Worm (Caenorhabditis elegans) whole organism, mixed stage, embryonic: Measurements from ENCODE around the gene zig-6.
A peak's percentile ranks its signal among the peaks of the same experiment; 100 is the strongest.

ENCODE experiments used
- M03D4.4 ChIP-seq: sonication (generic microtip); optimal IDR thresholded peaks from 2 replicates; lab custom pipeline; 2017; ENCODE audit warnings: mild to moderate bottlenecking, missing genetic modification characterization, missing compliant biosample characterization
- bed-3 ChIP-seq: fragments of 200-800 bp; sonication (Bioruptor generic); optimal IDR thresholded peaks from 3 replicates; lab custom pipeline; 2018; ENCODE audit warnings: mild to moderate bottlenecking, missing genetic modification characterization, moderate library complexity, missing compliant biosample characterization
- blmp-1 ChIP-seq: fragments of 150-350 bp; optimal IDR thresholded peaks from 2 replicates; lab custom pipeline; 2014; ENCODE audit warnings: missing biosample characterization, missing genetic modification characterization
- ceh-39 ChIP-seq: fragments of 150-350 bp; optimal IDR thresholded peaks from 2 replicates; lab custom pipeline; 2014; ENCODE audit warnings: missing biosample characterization, missing genetic modification characterization
- ceh-43 ChIP-seq: fragments of 200-800 bp; sonication (Bioruptor generic); optimal IDR thresholded peaks from 2 replicates; lab custom pipeline; 2018; ENCODE audit warnings: mild to moderate bottlenecking, missing genetic modification characterization, moderate library complexity, missing compliant biosample characterization
- cnd-1 ChIP-seq: fragments of 200-800 bp; sonication (Bioruptor generic); optimal IDR thresholded peaks from 2 replicates; lab custom pipeline; 2018; ENCODE audit warnings: mild to moderate bottlenecking, missing genetic modification characterization, missing compliant biosample characterization
- drap-1 ChIP-seq: fragments of 200-800 bp; sonication (Bioruptor generic); optimal IDR thresholded peaks from 3 replicates; lab custom pipeline; 2018; ENCODE audit warnings: mild to moderate bottlenecking, missing genetic modification characterization, missing compliant biosample characterization
- elt-1 ChIP-seq: sonication (generic microtip); optimal IDR thresholded peaks from 2 replicates; lab custom pipeline; 2017; ENCODE audit warnings: missing genetic modification characterization, mild to moderate bottlenecking, missing compliant biosample characterization, antibody characterized with exemption, moderate library complexity, borderline replicate concordance; ENCODE audit not compliant: insufficient read depth
- elt-3 ChIP-seq: fragments of 150-350 bp; optimal IDR thresholded peaks from 2 replicates; lab custom pipeline; 2014; ENCODE audit warnings: missing biosample characterization, missing genetic modification characterization
- flh-1 ChIP-seq: fragments of 200-800 bp; sonication (Bioruptor generic); optimal IDR thresholded peaks from 2 replicates; lab custom pipeline; 2018; ENCODE audit warnings: mild to moderate bottlenecking, missing genetic modification characterization, moderate library complexity, missing compliant biosample characterization
- ham-2 ChIP-seq: fragments of 200-800 bp; sonication (Bioruptor generic); optimal IDR thresholded peaks from 2 replicates; lab custom pipeline; 2018; ENCODE audit warnings: mild to moderate bottlenecking, missing genetic modification characterization, missing compliant biosample characterization
- lin-13 ChIP-seq: fragments of 150-350 bp; optimal IDR thresholded peaks from 2 replicates; lab custom pipeline; 2014; ENCODE audit warnings: missing biosample characterization, missing genetic modification characterization
- lin-32 ChIP-seq: fragments of 200-800 bp; sonication (Bioruptor generic); optimal IDR thresholded peaks from 2 replicates; lab custom pipeline; 2018; ENCODE audit warnings: mild to moderate bottlenecking, missing genetic modification characterization, missing compliant biosample characterization
- lsy-2 ChIP-seq: fragments of 150-350 bp; optimal IDR thresholded peaks from 2 replicates; lab custom pipeline; 2014; ENCODE audit warnings: missing biosample characterization, missing genetic modification characterization
- mab-5 ChIP-seq: fragments of 150-350 bp; optimal IDR thresholded peaks from 2 replicates; lab custom pipeline; 2014; ENCODE audit warnings: missing biosample characterization, missing genetic modification characterization
- mls-2 ChIP-seq: sonication (generic microtip); optimal IDR thresholded peaks from 2 replicates; lab custom pipeline; 2016; ENCODE audit warnings: mild to moderate bottlenecking, missing genetic modification characterization, moderate library complexity, missing compliant biosample characterization
- nhr-12 ChIP-seq: fragments of 150-350 bp; optimal IDR thresholded peaks from 2 replicates; lab custom pipeline; 2014; ENCODE audit warnings: missing biosample characterization, missing genetic modification characterization
- nhr-2 ChIP-seq: fragments of 150-350 bp; optimal IDR thresholded peaks from 2 replicates; lab custom pipeline; 2014; ENCODE audit warnings: missing biosample characterization, missing genetic modification characterization
- nhr-237 ChIP-seq: fragments of 150-350 bp; optimal IDR thresholded peaks from 2 replicates; lab custom pipeline; 2014; ENCODE audit warnings: missing biosample characterization, missing genetic modification characterization
- nhr-28 ChIP-seq: fragments of 150-350 bp; optimal IDR thresholded peaks from 2 replicates; lab custom pipeline; 2014; ENCODE audit warnings: missing biosample characterization, missing genetic modification characterization
- nhr-76 ChIP-seq: sonication (generic microtip); optimal IDR thresholded peaks from 2 replicates; lab custom pipeline; 2017; ENCODE audit warnings: missing biosample characterization, missing genetic modification characterization
- pha-4 ChIP-seq: fragments of 150-350 bp; optimal IDR thresholded peaks from 2 replicates; lab custom pipeline; 2018; ENCODE audit warnings: missing biosample characterization, missing genetic modification reagents, missing genetic modification characterization
- sem-2 ChIP-seq: fragments of 200-800 bp; sonication (Bioruptor generic); optimal IDR thresholded peaks from 2 replicates; lab custom pipeline; 2018; ENCODE audit warnings: mild to moderate bottlenecking, missing genetic modification characterization, missing compliant biosample characterization
- snpc-4 ChIP-seq: fragments of 150-350 bp; optimal IDR thresholded peaks from 2 replicates; lab custom pipeline; 2014; ENCODE audit warnings: missing biosample characterization, missing genetic modification characterization
- sptf-1 ChIP-seq: sonication (generic microtip); optimal IDR thresholded peaks from 2 replicates; lab custom pipeline; 2017; ENCODE audit warnings: mild to moderate bottlenecking, missing genetic modification characterization, moderate library complexity, missing compliant biosample characterization
- tbx-8 ChIP-seq: fragments of 200-800 bp; sonication (Bioruptor generic); optimal IDR thresholded peaks from 2 replicates; lab custom pipeline; 2018; ENCODE audit warnings: mild to moderate bottlenecking, missing genetic modification characterization, moderate library complexity, missing compliant biosample characterization
- unc-120 ChIP-seq: sonication (generic microtip); optimal IDR thresholded peaks from 2 replicates; lab custom pipeline; 2017; ENCODE audit warnings: missing genetic modification characterization, missing compliant biosample characterization; ENCODE audit not compliant: poor library complexity, severe bottlenecking
- unc-39 ChIP-seq: fragments of 150-350 bp; optimal IDR thresholded peaks from 2 replicates; lab custom pipeline; 2014; ENCODE audit warnings: missing biosample characterization, missing genetic modification characterization
- unc-62 ChIP-seq: fragments of 150-350 bp; optimal IDR thresholded peaks from 2 replicates; lab custom pipeline; 2014; ENCODE audit warnings: missing biosample characterization, missing genetic modification reagents, missing genetic modification characterization
- zip-8 ChIP-seq: fragments of 150-350 bp; optimal IDR thresholded peaks from 2 replicates; lab custom pipeline; 2014; ENCODE audit warnings: missing biosample characterization, missing genetic modification characterization
- ztf-11 ChIP-seq: fragments of 150-350 bp; optimal IDR thresholded peaks from 2 replicates; lab custom pipeline; 2014; ENCODE audit warnings: missing biosample characterization, missing genetic modification characterization

zig-6 gene

ce11 chrX:5159645-5160044, 29.2 kb downstream of the zig-6 start, which contains the start of gene C31H2.4:
Gene C31H2.4 (minus strand): TSS chrX:5159663.
- no peak for TF ChIP-seq unc-39 (tag; lab: Kevin White, UChicago)
- TF ChIP-seq, all 35 proteins: peak for 0

DNA sequence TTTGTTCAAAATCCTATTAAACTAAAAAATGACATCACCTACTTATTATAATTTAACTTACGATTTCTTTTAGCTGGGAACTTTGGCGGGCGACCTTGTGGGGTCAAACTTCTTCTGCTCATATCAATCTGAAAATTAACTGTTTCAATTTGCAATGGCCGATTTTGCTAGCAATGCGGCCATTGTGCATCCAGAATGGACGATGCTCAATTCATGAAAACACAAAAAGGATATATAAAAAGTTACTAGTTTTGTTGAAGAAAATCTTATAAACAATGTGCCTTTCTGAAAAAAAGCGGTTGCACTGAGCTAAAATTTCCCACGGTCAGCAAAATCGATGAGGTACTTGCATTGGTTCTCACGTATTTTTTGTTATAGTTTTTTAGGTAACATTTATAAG, 34.6 kb downstream of the zig-6 start, which contains the start of gene C31H2.3:
TSS of gene C31H2.3 (minus strand) at position 101 of the 400 bp plus-strand sequence.
- TF ChIP-seq lin-13 (no peak), zip-8 (tag; lab: Kevin White, UChicago) (no peak), sptf-1 (tag; lab: Kevin White, UChicago) (no peak), flh-1 (GFP tag; lab: Kevin White, UChicago) (no peak), lsy-2 (tag; lab: Kevin White, UChicago) (no peak), tbx-8 (no peak), M03D4.4 (tag; lab: Kevin White, UChicago) (no peak), drap-1 (GFP tag; lab: Kevin White, UChicago) (no peak), unc-62 (GFP tag; lab: Kevin White, UChicago) (no peak)
- TF ChIP-seq, all 35 proteins: peak for 0

DNA sequence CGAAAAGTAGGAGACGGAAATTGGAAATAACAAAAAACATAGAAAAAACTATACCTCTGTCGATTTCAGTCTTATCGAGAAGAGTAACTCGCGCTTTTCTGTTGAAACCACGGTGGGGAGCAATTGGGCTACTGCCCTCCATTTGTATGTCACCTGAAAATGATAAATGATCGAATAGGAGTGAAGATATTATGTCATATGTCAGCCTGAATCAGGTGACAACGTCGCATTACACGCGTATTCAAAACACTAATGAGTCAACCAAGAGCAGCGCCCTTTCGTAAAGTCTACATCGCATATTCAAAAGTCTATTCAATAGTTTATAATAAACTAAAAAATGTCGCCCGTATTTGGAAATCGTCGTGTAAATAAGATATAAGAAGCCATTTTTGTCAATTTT, 35.9 kb downstream of the zig-6 start:
- TF ChIP-seq nhr-2 (no peak), drap-1 (GFP tag; lab: Kevin White, UChicago) (no peak), zip-8 (tag; lab: Kevin White, UChicago) (no peak), tbx-8 (no peak), nhr-76 (tag; lab: Kevin White, UChicago) (no peak), elt-3 (tag; lab: Kevin White, UChicago) (no peak), lin-13 (no peak), pha-4 (tag; lab: Kevin White, UChicago) (no peak), cnd-1 (no peak), blmp-1 (no peak), nhr-28 (tag; lab: Kevin White, UChicago) (no peak)

- TF ChIP-seq ceh-43 (GFP tag; lab: Kevin White, UChicago) (no peak), elt-3 (tag; lab: Kevin White, UChicago) (no peak), nhr-76 (tag; lab: Kevin White, UChicago) (no peak), elt-1 (no peak), lin-13 (no peak), ztf-11 (tag; lab: Kevin White, UChicago) (no peak), unc-120 (tag; lab: Kevin White, UChicago) (no peak), lin-32 (GFP tag; lab: Kevin White, UChicago) (no peak), M03D4.4 (tag; lab: Kevin White, UChicago) (no peak)
- TF ChIP-seq, all 35 proteins: peak for 0
Observed at ce11 chrX:5151866-5152265, 37.0 kb downstream of the zig-6 start.

- no peak for TF ChIP-seq zip-8 (tag; lab: Kevin White, UChicago)
- no peak for TF ChIP-seq sptf-1 (tag; lab: Kevin White, UChicago)
- TF ChIP-seq unc-62 (GFP tag; lab: Kevin White, UChicago): no peak
- no peak for TF ChIP-seq mls-2 (tag; lab: Kevin White, UChicago)
- TF ChIP-seq drap-1 (GFP tag; lab: Kevin White, UChicago): no peak
- no peak for TF ChIP-seq ztf-11 (tag; lab: Kevin White, UChicago)
- no peak for TF ChIP-seq nhr-2
- TF ChIP-seq elt-3 (tag; lab: Kevin White, UChicago): no peak
- TF ChIP-seq unc-39 (tag; lab: Kevin White, UChicago): no peak
- no peak for TF ChIP-seq blmp-1
- no peak for TF ChIP-seq tbx-8
- TF ChIP-seq lin-13: no peak
- no peak for TF ChIP-seq elt-1
- TF ChIP-seq nhr-237 (tag; lab: Kevin White, UChicago): no peak
- no peak for TF ChIP-seq mab-5
- TF ChIP-seq, all 35 proteins: peak for 0
Observed at ce11 chrX:5151403-5151802, 37.5 kb downstream of the zig-6 start.

DNA sequence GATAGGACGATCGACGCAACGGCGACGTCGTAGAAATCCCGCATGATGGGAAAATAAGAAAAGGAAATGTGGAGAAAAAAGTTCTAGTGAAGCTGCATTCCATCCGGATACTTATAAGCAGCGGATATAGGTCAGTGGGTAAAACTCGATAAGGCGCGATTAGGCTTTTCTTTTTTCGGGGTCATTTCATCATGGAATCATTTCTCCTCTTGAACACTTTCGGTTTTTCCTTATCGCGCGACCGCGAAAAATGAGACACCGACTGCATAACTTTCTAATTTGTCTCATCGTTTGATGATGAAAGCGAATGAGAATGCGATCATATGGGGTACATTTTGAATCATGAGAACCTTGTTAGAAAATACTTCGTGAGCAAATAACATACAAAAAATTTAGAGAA, 38.5 kb downstream of the zig-6 start, which contains the start of gene dpy-8:
TSS of gene dpy-8 (minus strand) at position 88 of the 400 bp plus-strand sequence.
- TF ChIP-seq lsy-2 (tag; lab: Kevin White, UChicago) (no peak), blmp-1 (peak; percentile 63)
- TF ChIP-seq, all 35 proteins: peak for 1

- TF ChIP-seq sem-2 (GFP tag; lab: Kevin White, UChicago) (no peak), cnd-1 (no peak), drap-1 (GFP tag; lab: Kevin White, UChicago) (no peak), snpc-4 (tag; lab: Kevin White, UChicago) (no peak), sptf-1 (tag; lab: Kevin White, UChicago) (no peak), ham-2 (GFP tag; lab: Kevin White, UChicago) (no peak), ceh-39 (tag; lab: Kevin White, UChicago) (no peak), bed-3 (no peak), flh-1 (GFP tag; lab: Kevin White, UChicago) (no peak), nhr-2 (no peak), nhr-12 (tag; lab: Kevin White, UChicago) (no peak), mab-5 (no peak), pha-4 (tag; lab: Kevin White, UChicago) (no peak), M03D4.4 (tag; lab: Kevin White, UChicago) (no peak), elt-1 (no peak), unc-39 (tag; lab: Kevin White, UChicago) (no peak), elt-3 (tag; lab: Kevin White, UChicago) (no peak), ceh-43 (GFP tag; lab: Kevin White, UChicago) (no peak)
Observed at ce11 chrX:5147918-5148317, 41.0 kb downstream of the zig-6 start, which contains the start of gene C31H2.14. Gene C31H2.14 (plus strand): TSS chrX:5148218.
